Worm (Caenorhabditis elegans): ENCODE results near the gene T25E12.6.

The T25E12.6 gene

DNA sequence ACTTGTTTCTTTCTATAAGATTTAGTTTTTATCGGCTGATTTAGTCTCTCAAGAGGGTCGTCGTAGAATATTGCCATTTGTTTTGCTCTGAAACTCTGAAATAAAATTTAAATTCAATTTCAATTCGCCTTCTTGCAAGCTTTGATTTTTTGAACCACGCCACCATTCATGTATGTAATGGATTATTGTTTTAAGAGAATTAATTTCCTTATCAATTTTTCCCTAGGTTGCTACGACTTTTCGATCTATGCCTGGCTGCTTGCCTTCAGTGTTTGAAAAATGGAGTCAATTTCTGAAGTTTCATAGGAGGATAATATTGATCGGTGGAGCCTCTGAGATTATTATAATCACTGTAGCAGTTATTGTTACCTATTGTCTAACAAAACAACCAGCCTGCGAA lies 6.7 kb upstream of the T25E12.6 start, which contains the start of the genes clec-38 and clec-34:
Gene clec-38, minus strand, starts transcription at position 101 of the 400 bp plus-strand sequence.
Gene clec-34, plus strand, starts transcription at position 248 of the 400 bp plus-strand sequence.
- TF ChIP-seq daf-12 (tag; optimal IDR thresholded peaks at IDR 0.05) (no peak), pqm-1 (tag; optimal IDR thresholded peaks at IDR 0.05) (no peak), aly-2 (tag; optimal IDR thresholded peaks at IDR 0.05) (no peak), R02D3.7 (tag; optimal IDR thresholded peaks at IDR 0.05) (no peak), snpc-4 (tag; optimal IDR thresholded peaks at IDR 0.05) (no peak), ama-1 (optimal IDR thresholded peaks at IDR 0.05) (no peak), lin-15B (tag; optimal IDR thresholded peaks at IDR 0.05) (no peak), nhr-11 (tag; optimal IDR thresholded peaks at IDR 0.05) (no peak), ztf-4 (tag; optimal IDR thresholded peaks at IDR 0.05) (no peak), nhr-12 (tag; optimal IDR thresholded peaks at IDR 0.05) (no peak), mdl-1 (tag; optimal IDR thresholded peaks at IDR 0.05) (no peak), mml-1 (tag; optimal IDR thresholded peaks at IDR 0.05) (no peak)

DNA sequence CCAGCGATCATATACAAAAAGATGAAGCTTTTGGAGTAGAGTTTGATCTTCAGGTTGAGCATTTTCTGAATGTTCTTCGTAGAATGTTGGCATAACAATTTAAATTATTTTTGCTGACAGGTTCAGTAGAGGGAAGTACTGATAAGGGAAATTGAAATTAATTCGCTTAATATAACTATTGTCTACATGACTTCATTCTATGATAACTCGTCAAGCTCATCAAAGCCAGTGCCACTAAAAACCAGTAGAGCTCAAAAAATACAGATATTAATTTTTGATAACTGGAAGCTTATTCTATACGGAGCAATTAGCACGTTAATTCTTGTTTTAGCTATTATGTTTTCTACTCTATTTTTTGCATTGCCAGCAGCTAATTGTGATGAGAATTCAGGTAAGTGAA lies 3.1 kb upstream of the T25E12.6 start, which contains the start of the genes clec-29 and clec-39:
Gene clec-29, minus strand, starts transcription at position 101 of the 400 bp plus-strand sequence.
Gene clec-39, plus strand, starts transcription at position 169 of the 400 bp plus-strand sequence.
- no peak for TF ChIP-seq egl-5 (tag; optimal IDR thresholded peaks at IDR 0.05)
- TF ChIP-seq unc-39 (tag; optimal IDR thresholded peaks at IDR 0.05) = no peak
- no peak for TF ChIP-seq nhr-23 (tag; optimal IDR thresholded peaks at IDR 0.05)
- no peak for TF ChIP-seq snpc-4 (tag; optimal IDR thresholded peaks at IDR 0.05)
- TF ChIP-seq skn-1 (tag; optimal IDR thresholded peaks at IDR 0.05) = no peak
- TF ChIP-seq hmg-11 (tag; optimal IDR thresholded peaks at IDR 0.05) = no peak

DNA sequence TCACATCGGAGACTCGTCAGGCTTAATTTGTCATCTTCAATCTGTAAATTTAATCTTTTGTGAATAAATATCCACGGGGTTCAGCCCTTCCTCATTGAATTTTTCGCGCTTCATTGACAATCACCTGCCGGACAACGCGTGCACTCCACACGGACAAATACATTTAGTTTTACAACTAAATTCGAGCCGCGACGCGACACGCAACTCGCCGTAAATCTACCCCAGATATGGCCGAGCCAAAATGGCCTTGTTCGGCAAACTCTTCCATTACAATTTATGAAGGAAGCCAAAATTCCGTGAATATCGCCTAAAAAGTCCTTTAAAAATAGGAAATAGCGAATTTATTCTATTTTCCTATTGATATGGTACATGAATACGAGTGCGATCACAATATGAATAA lies 2.6 kb downstream of the T25E12.6 start:
- TF ChIP-seq lin-15B (tag; optimal IDR thresholded peaks at IDR 0.05) (no peak), egl-5 (tag; optimal IDR thresholded peaks at IDR 0.05) (no peak), nhr-11 (tag; optimal IDR thresholded peaks at IDR 0.05) (no peak), nhr-67 (tag; optimal IDR thresholded peaks at IDR 0.05) (no peak), nhr-237 (tag; optimal IDR thresholded peaks at IDR 0.05) (no peak), lsy-12 (tag; optimal IDR thresholded peaks at IDR 0.05) (no peak), R02D3.7 (tag; optimal IDR thresholded peaks at IDR 0.05) (no peak), pha-4 (tag; optimal IDR thresholded peaks at IDR 0.05) (no peak), ztf-4 (tag; optimal IDR thresholded peaks at IDR 0.05) (no peak), mml-1 (tag; optimal IDR thresholded peaks at IDR 0.05) (no peak), elt-3 (tag; optimal IDR thresholded peaks at IDR 0.05) (no peak), ama-1 (optimal IDR thresholded peaks at IDR 0.05) (no peak), fkh-2 (tag; optimal IDR thresholded peaks at IDR 0.05) (no peak), nfya-1 (tag; optimal IDR thresholded peaks at IDR 0.05; ENCODE audit: insufficient read depth) (no peak), skn-1 (tag; optimal IDR thresholded peaks at IDR 0.05) (no peak), jun-1 (tag; optimal IDR thresholded peaks at IDR 0.05) (no peak), sea-2 (GFP tag; optimal IDR thresholded peaks at IDR 0.05) (no peak), nhr-28 (tag; optimal IDR thresholded peaks at IDR 0.05) (no peak)

DNA sequence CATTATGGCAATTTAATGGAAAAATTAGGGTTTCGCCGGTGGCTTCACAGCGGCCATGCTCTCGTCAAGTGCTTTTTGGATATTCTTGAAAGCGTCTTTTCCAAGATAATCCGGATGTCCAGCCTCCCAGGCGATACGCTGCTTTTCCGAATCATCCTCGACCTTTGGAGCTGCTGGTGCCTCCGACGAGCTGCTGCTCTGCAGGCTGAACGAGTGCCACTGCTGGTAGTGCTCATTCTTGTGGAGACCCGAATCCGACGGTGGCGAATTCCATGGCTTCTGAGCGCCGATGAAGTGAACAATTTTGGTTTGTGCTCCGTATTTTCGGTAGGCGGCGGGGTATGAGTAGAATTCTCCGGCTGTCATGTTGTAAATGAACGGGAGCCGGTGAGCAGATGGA lies 3.0 kb downstream of the T25E12.6 start:
- TF ChIP-seq elt-1 (tag; optimal IDR thresholded peaks at IDR 0.05) = no peak
- TF ChIP-seq fos-1 (tag; optimal IDR thresholded peaks at IDR 0.05) = no peak
- no peak for TF ChIP-seq fkh-2 (tag; optimal IDR thresholded peaks at IDR 0.05)
- TF ChIP-seq nhr-237 (tag; optimal IDR thresholded peaks at IDR 0.05) = no peak
- TF ChIP-seq eor-1 (tag; optimal IDR thresholded peaks at IDR 0.05) = no peak
- TF ChIP-seq nhr-67 (tag; optimal IDR thresholded peaks at IDR 0.05) = no peak
- no peak for TF ChIP-seq tbx-2 (tag; optimal IDR thresholded peaks at IDR 0.05)
- no peak for TF ChIP-seq ztf-4 (tag; optimal IDR thresholded peaks at IDR 0.05)
- TF ChIP-seq ceh-28 (tag; optimal IDR thresholded peaks at IDR 0.05) = no peak
- TF ChIP-seq lin-39 (tag; optimal IDR thresholded peaks at IDR 0.05) = no peak
- TF ChIP-seq ztf-11 (tag; optimal IDR thresholded peaks at IDR 0.05) = no peak
- no peak for TF ChIP-seq mml-1 (tag; optimal IDR thresholded peaks at IDR 0.05)
- TF ChIP-seq nhr-23 (tag; optimal IDR thresholded peaks at IDR 0.05) = no peak
- no peak for TF ChIP-seq elt-2 (tag; optimal IDR thresholded peaks at IDR 0.05)
